Fruit fly (Drosophila melanogaster): Measurements from ENCODE around the gene CG42713.

CG42713 gene

DNA sequence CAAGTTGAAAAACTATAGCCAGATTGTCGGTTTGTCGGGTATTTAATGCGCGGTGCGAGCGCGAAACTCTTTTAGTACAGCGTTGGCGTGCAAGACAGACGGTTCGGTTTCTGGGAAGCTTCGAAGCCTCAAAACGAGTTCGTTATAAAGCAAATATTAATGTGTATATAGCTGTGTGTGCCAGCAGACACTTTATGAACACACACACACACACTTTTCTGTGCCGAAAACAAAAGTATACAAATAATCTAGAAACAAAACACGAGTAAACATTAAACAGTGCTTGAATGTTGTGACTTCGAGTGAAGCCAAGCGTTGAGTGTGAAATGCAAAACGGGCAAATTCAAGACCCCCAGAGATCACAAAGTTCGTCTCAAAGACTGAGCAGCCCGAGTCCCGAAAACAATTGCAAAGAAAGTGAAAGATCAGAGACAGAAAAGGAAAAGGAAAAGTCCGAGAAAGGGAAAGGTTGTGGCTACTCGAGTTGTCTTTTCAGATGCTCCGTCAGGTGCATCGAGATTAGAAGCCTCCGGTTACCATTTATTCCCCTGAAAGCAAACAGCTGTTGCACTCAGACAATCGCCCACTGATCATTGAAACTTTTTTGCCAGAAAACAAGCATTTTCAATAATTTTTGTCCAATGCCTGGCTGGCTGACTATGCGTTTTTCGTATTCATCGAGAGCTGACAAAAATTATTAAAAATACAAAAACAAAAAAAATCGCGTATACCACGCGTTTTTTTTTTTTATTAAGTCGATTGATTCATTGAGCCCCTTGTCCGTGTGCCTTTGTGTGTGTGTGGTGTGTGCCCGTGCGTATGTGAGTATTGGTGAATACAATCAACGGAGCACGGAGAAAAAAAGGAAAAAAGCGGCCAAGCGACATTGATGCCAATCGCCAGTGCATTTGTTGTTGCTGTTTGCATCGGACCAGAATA is 7.7 kb downstream of the CG42713 start, which contains the start of gene CG34398 (continued):
- TF ChIP-seq Jarid2 (GFP tag; optimal IDR thresholded peaks at IDR 0.05) (peak; percentile 80), ranshi (GFP tag; IDR thresholded peaks at IDR 0.05) (0 out of 2 replicates have a peak, but pooled peaks have one; percentile 12), gro (GFP tag; optimal IDR thresholded peaks at IDR 0.05) (no peak), stwl (tag; optimal IDR thresholded peaks at IDR 0.05) (no peak), Hr78 (GFP tag; optimal IDR thresholded peaks at IDR 0.05) (no peak), CG3407 (GFP tag; optimal IDR thresholded peaks at IDR 0.05) (no peak), Blimp-1 (GFP tag; optimal IDR thresholded peaks at IDR 0.05) (peak; percentile 66), abd-A (tag; optimal IDR thresholded peaks at IDR 0.05) (peak; percentile 13), HmgD (GFP tag; optimal IDR thresholded peaks at IDR 0.05) (no peak), CG3995 (GFP tag; optimal IDR thresholded peaks at IDR 0.05) (peak; percentile 53), Poxn (GFP tag; IDR thresholded peaks at IDR 0.05) (no peak), gcm (GFP tag; optimal IDR thresholded peaks at IDR 0.05) (no peak), CG10543 (GFP tag; optimal IDR thresholded peaks at IDR 0.05) (peak; percentile 15), vvl (GFP tag; IDR thresholded peaks at IDR 0.05) (peak; percentile 41), Stat92E (GFP tag; optimal IDR thresholded peaks at IDR 0.05) (no peak), fd102C (GFP tag; optimal IDR thresholded peaks at IDR 0.05) (no peak), otp (GFP tag; IDR thresholded peaks at IDR 0.05) (0 out of 3 replicates have a peak, but pooled peaks have one; percentile 30), pum (GFP tag; optimal IDR thresholded peaks at IDR 0.05) (no peak), Chrac-16 (GFP tag; optimal IDR thresholded peaks at IDR 0.05) (no peak), cad (GFP tag; optimal IDR thresholded peaks at IDR 0.05) (no peak), CG6175 (GFP tag; IDR thresholded peaks at IDR 0.05) (no peak), Aef1 (GFP tag; IDR thresholded peaks at IDR 0.05) (no peak), Abd-B (GFP tag; optimal IDR thresholded peaks at IDR 0.05) (no peak), MESR4 (GFP tag; optimal IDR thresholded peaks at IDR 0.05) (no peak), chinmo (GFP tag; IDR thresholded peaks at IDR 0.05; ENCODE audit: partially characterized antibody) (peak; percentile 68; the same call in 2 of the 4 replicates), cg (GFP tag; optimal IDR thresholded peaks at IDR 0.05) (peak; percentile 28), bbx (GFP tag; IDR thresholded peaks at IDR 0.05; ENCODE audit: partially characterized antibody) (0 out of 2 replicates have a peak, but pooled peaks have one; percentile 13), CG11247 (GFP tag; IDR thresholded peaks at IDR 0.05) (0 out of 2 replicates have a peak, but pooled peaks have one; percentile 5), Sry-β (GFP tag; optimal IDR thresholded peaks at IDR 0.05) (no peak), bigmax (GFP tag; optimal IDR thresholded peaks at IDR 0.05) (no peak), CG8089 (GFP tag; optimal IDR thresholded peaks at IDR 0.05) (no peak), jing (GFP tag; optimal IDR thresholded peaks at IDR 0.05) (no peak), sim (GFP tag; IDR thresholded peaks at IDR 0.05) (0 out of 2 replicates have a peak, but pooled peaks have one; percentile 11), CG8290 (GFP tag; optimal IDR thresholded peaks at IDR 0.05) (no peak), CG8290 (tag; optimal IDR thresholded peaks at IDR 0.05) (peak in 1 of 2 experiments; percentile 51), Side (GFP tag; optimal IDR thresholded peaks at IDR 0.05) (no peak), Sry-δ (GFP tag; optimal IDR thresholded peaks at IDR 0.05) (no peak), CG2875 (GFP tag; optimal IDR thresholded peaks at IDR 0.05) (no peak), Hand (GFP tag; optimal IDR thresholded peaks at IDR 0.05) (no peak), CG13894 (tag; optimal IDR thresholded peaks at IDR 0.05) (peak; percentile 30), crc (GFP tag; optimal IDR thresholded peaks at IDR 0.05) (no peak), Max (GFP tag; optimal IDR thresholded peaks at IDR 0.05) (no peak), CG15073 (GFP tag; optimal IDR thresholded peaks at IDR 0.05) (no peak), Lim3 (GFP tag; IDR thresholded peaks at IDR 0.05) (no peak), ash1 (GFP tag; optimal IDR thresholded peaks at IDR 0.05) (no peak), PHDP (tag; optimal IDR thresholded peaks at IDR 0.05) (no peak), CG16863 (GFP tag; optimal IDR thresholded peaks at IDR 0.05) (no peak), CG11560 (tag; IDR thresholded peaks at IDR 0.05) (no peak)

All from whole organism, embryonic.